Worm (Caenorhabditis elegans): ENCODE results near the gene ret-1.

ret-1 gene

DNA sequence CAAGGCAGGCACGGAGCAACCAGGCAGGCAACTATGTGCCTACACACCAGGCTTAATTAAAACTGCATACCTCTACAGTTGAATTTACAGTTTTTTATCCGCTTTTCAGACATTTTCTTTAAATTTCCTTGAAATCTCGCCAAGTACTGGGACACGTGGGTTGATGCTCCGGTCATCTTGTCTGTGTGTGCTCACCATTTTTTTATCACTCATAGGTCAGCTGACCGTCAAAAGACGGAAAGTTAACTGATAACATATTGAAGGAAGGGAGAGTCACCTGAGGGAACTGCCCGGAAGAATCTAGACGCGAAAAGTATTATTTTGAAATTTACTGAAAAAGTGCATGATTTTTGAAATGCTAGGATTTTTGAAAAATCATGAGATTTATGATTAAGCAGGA lies 3.3 kb upstream of the ret-1 start (continued):
- TF ChIP-seq nhr-90 (tag; optimal IDR thresholded peaks at IDR 0.05; ENCODE audit: poor library complexity) (no peak), ama-1 (optimal IDR thresholded peaks at IDR 0.05) (peak; percentile 51), C04F5.9 (tag; optimal IDR thresholded peaks at IDR 0.05) (no peak), mdl-1 (tag; optimal IDR thresholded peaks at IDR 0.05) (peak in 1 of 2 experiments; percentile 73), lir-3 (tag; optimal IDR thresholded peaks at IDR 0.05; ENCODE audit: poor library complexity) (no peak), Y116A8C.19 (tag; optimal IDR thresholded peaks at IDR 0.05; ENCODE audit: borderline replicate concordance) (no peak), tbx-2 (tag; optimal IDR thresholded peaks at IDR 0.05) (no peak), fkh-8 (tag; optimal IDR thresholded peaks at IDR 0.05) (no peak), ztf-4 (tag; optimal IDR thresholded peaks at IDR 0.05) (no peak), fos-1 (tag; optimal IDR thresholded peaks at IDR 0.05) (no peak), ceh-63 (GFP tag; optimal IDR thresholded peaks at IDR 0.05) (no peak), nhr-77 (tag; optimal IDR thresholded peaks at IDR 0.05) (no peak), aly-2 (tag; optimal IDR thresholded peaks at IDR 0.05) (no peak), C34B4.2 (tag; optimal IDR thresholded peaks at IDR 0.05) (no peak), C16A3.4 (tag; optimal IDR thresholded peaks at IDR 0.05) (peak; percentile 3), ztf-11 (tag; optimal IDR thresholded peaks at IDR 0.05) (no peak), dsc-1 (tag; optimal IDR thresholded peaks at IDR 0.05) (no peak), nhr-47 (tag; optimal IDR thresholded peaks at IDR 0.05) (no peak), nhr-76 (tag; optimal IDR thresholded peaks at IDR 0.05) (no peak), snu-23 (GFP tag; optimal IDR thresholded peaks at IDR 0.05) (no peak), aha-1 (tag; optimal IDR thresholded peaks at IDR 0.05) (no peak), efl-1 (optimal IDR thresholded peaks at IDR 0.05) (no peak), efl-1 (GFP tag; optimal IDR thresholded peaks at IDR 0.05 in 1 of 2) (peak in 1 of 2 experiments; percentile 85), nhr-28 (tag; optimal IDR thresholded peaks at IDR 0.05) (no peak), tlp-1 (tag; optimal IDR thresholded peaks at IDR 0.05) (no peak), sox-4 (tag; optimal IDR thresholded peaks at IDR 0.05) (no peak), nhr-71 (tag; optimal IDR thresholded peaks at IDR 0.05) (peak; percentile 67), hlh-4 (tag; optimal IDR thresholded peaks at IDR 0.05) (no peak), ces-1 (GFP tag; optimal IDR thresholded peaks at IDR 0.05) (no peak), lsy-2 (tag; optimal IDR thresholded peaks at IDR 0.05) (peak in 1 of 2 experiments; percentile 47), lin-14 (GFP tag; optimal IDR thresholded peaks at IDR 0.05) (peak; percentile 10), vab-15 (tag; optimal IDR thresholded peaks at IDR 0.05) (no peak), mef-2 (tag; optimal IDR thresholded peaks at IDR 0.05) (no peak), isw-1 (GFP tag; IDR thresholded peaks at IDR 0.05) (no peak), zip-4 (GFP tag; optimal IDR thresholded peaks at IDR 0.05) (no peak), lin-15B (tag; optimal IDR thresholded peaks at IDR 0.05) (no peak), alr-1 (tag; optimal IDR thresholded peaks at IDR 0.05; ENCODE audit: borderline replicate concordance) (no peak), hlh-17 (GFP tag; optimal IDR thresholded peaks at IDR 0.05; ENCODE audit: borderline replicate concordance) (no peak), pax-3 (tag; optimal IDR thresholded peaks at IDR 0.05) (no peak), sptf-1 (tag; optimal IDR thresholded peaks at IDR 0.05) (no peak), elt-2 (tag; optimal IDR thresholded peaks at IDR 0.05) (peak; percentile 87), lin-13 (GFP tag; optimal IDR thresholded peaks at IDR 0.05) (peak; percentile 26), lin-35 (GFP tag; optimal IDR thresholded peaks at IDR 0.05) (peak in 1 of 2 experiments; percentile 52), ceh-90 (tag; optimal IDR thresholded peaks at IDR 0.05) (no peak), ceh-8 (GFP tag; optimal IDR thresholded peaks at IDR 0.05) (no peak), nhr-20 (tag; optimal IDR thresholded peaks at IDR 0.05) (peak; percentile 8), rnt-1 (tag; optimal IDR thresholded peaks at IDR 0.05) (peak; percentile 58), pag-3 (tag; optimal IDR thresholded peaks at IDR 0.05; ENCODE audit: borderline replicate concordance, insufficient read depth) (no peak), ceh-82 (tag; optimal IDR thresholded peaks at IDR 0.05) (no peak)
